Worm (Caenorhabditis elegans) whole organism, L1 larva: ENCODE measurements around the gene C52A10.3.

Experiments
- C04F5.9 ChIP-seq: sonication (generic microtip); optimal IDR thresholded peaks from 2 replicates; lab custom pipeline; 2016; ENCODE audit warnings: missing genetic modification characterization, missing compliant biosample characterization
- Y116A8C.19 ChIP-seq: sonication (generic microtip); optimal IDR thresholded peaks from 2 replicates; lab custom pipeline; 2016; ENCODE audit warnings: missing compliant biosample characterization, missing genetic modification characterization, borderline replicate concordance
- aha-1 ChIP-seq: fragments of 150-350 bp; optimal IDR thresholded peaks from 2 replicates; lab custom pipeline; 2014; ENCODE audit warnings: missing biosample characterization, missing genetic modification characterization
- alr-1 ChIP-seq: fragments of 200-800 bp; sonication (Bioruptor generic); optimal IDR thresholded peaks from 2 replicates; lab custom pipeline; 2018; ENCODE audit warnings: borderline replicate concordance, mild to moderate bottlenecking, missing genetic modification characterization, missing compliant biosample characterization
- blmp-1 ChIP-seq: fragments of 150-350 bp; optimal IDR thresholded peaks from 2 replicates; lab custom pipeline; 2014; ENCODE audit warnings: missing biosample characterization, missing genetic modification characterization
- ceh-88 ChIP-seq: fragments of 200-800 bp; sonication (Bioruptor generic); IDR thresholded peaks from 2 replicates; pipeline ENCODE4 v1.3.6; 2022; ENCODE audit warnings: missing genetic modification characterization, missing compliant biosample characterization
- ceh-90 ChIP-seq: sonication (generic microtip); optimal IDR thresholded peaks from 2 replicates; lab custom pipeline; 2016; ENCODE audit warnings: missing genetic modification characterization, missing compliant biosample characterization
- ces-1 ChIP-seq: fragments of 150-350 bp; optimal IDR thresholded peaks from 2 replicates; lab custom pipeline; 2014; ENCODE audit warnings: missing biosample characterization, missing genetic modification reagents, missing genetic modification characterization
- dpl-1 ChIP-seq, 3 experiments: fragments of 150-350 bp in 2 of 3; sonication (generic microtip) in 1 of 3; optimal IDR thresholded peaks; 2 replicates each; lab custom pipeline; 2014 to 2017; ENCODE audit warnings: missing biosample characterization in 3 of 3, missing genetic modification characterization in 3 of 3, missing genetic modification reagents in 3 of 3
- dsc-1 ChIP-seq: sonication (generic microtip); optimal IDR thresholded peaks from 2 replicates; lab custom pipeline; 2016; ENCODE audit warnings: mild to moderate bottlenecking, missing genetic modification characterization, missing compliant biosample characterization
- efl-1 ChIP-seq, 4 experiments: fragments of 150-350 bp; optimal IDR thresholded peaks in 3 of 4; peaks in 1 of 4; 1 replicate in 1 of 4; 2 replicates in 3 of 4; lab custom pipeline; 2014; ENCODE audit warnings: missing biosample characterization in 2 of 4, missing genetic modification characterization in 2 of 4, missing genetic modification reagents in 2 of 4
- efl-3 ChIP-seq: fragments of 200-800 bp; sonication (Bioruptor generic); optimal IDR thresholded peaks from 2 replicates; lab custom pipeline; 2018; ENCODE audit warnings: mild to moderate bottlenecking, missing genetic modification characterization, missing compliant biosample characterization
- elt-2 ChIP-seq: sonication (generic microtip); optimal IDR thresholded peaks from 2 replicates; lab custom pipeline; 2016; ENCODE audit warnings: missing genetic modification characterization, mild to moderate bottlenecking, inconsistent platforms, missing compliant biosample characterization, missing genetic modification reagents
- fkh-10 ChIP-seq: sonication (generic microtip); optimal IDR thresholded peaks from 2 replicates; lab custom pipeline; 2017; ENCODE audit warnings: missing biosample characterization, missing genetic modification reagents, missing genetic modification characterization
- fkh-4 ChIP-seq: sonication (generic microtip); optimal IDR thresholded peaks from 2 replicates; lab custom pipeline; 2016; ENCODE audit warnings: missing compliant biosample characterization, missing genetic modification characterization, borderline replicate concordance
- fkh-8 ChIP-seq: sonication (generic microtip); optimal IDR thresholded peaks from 2 replicates; lab custom pipeline; 2016; ENCODE audit warnings: mild to moderate bottlenecking, missing genetic modification characterization, missing compliant biosample characterization
- fos-1 ChIP-seq: fragments of 150-350 bp; optimal IDR thresholded peaks from 2 replicates; lab custom pipeline; 2014; ENCODE audit warnings: missing biosample characterization, missing genetic modification characterization
- grh-1 ChIP-seq: fragments of 200-800 bp; sonication (Bioruptor generic); IDR thresholded peaks from 2 replicates; pipeline ENCODE4 v1.3.6; 2022; ENCODE audit warnings: missing genetic modification reagents, missing genetic modification characterization, missing compliant biosample characterization
- hlh-17 ChIP-seq: fragments of 200-800 bp; sonication (Bioruptor generic); optimal IDR thresholded peaks from 2 replicates; lab custom pipeline; 2018; ENCODE audit warnings: missing genetic modification characterization, mild to moderate bottlenecking, missing compliant biosample characterization, moderate library complexity, borderline replicate concordance
- hlh-4 ChIP-seq: sonication (generic microtip); optimal IDR thresholded peaks from 2 replicates; lab custom pipeline; 2016; ENCODE audit warnings: mild to moderate bottlenecking, missing genetic modification characterization, missing compliant biosample characterization
- hpl-2 ChIP-seq: fragments of 150-350 bp; optimal IDR thresholded peaks from 2 replicates; lab custom pipeline; 2014; ENCODE audit warnings: missing biosample characterization, missing genetic modification reagents, missing genetic modification characterization
- irx-1 ChIP-seq: sonication (generic microtip); optimal IDR thresholded peaks from 2 replicates; lab custom pipeline; 2016; ENCODE audit warnings: missing genetic modification characterization, missing compliant biosample characterization
- jun-1 ChIP-seq: fragments of 150-350 bp; optimal IDR thresholded peaks from 2 replicates; lab custom pipeline; 2014; ENCODE audit warnings: missing biosample characterization, missing genetic modification reagents, missing genetic modification characterization
- lin-15B ChIP-seq: fragments of 150-350 bp; sonication (generic microtip); optimal IDR thresholded peaks from 3 replicates; lab custom pipeline; 2014; ENCODE audit warnings: missing biosample characterization, missing genetic modification characterization
- lin-35 ChIP-seq, 2 experiments: fragments of 150-350 bp; optimal IDR thresholded peaks; 2 replicates each; lab custom pipeline; 2014; ENCODE audit warnings: missing biosample characterization in 2 of 2, missing genetic modification characterization in 2 of 2, missing genetic modification reagents in 2 of 2
- lin-39 ChIP-seq: fragments of 150-350 bp; optimal IDR thresholded peaks from 2 replicates; lab custom pipeline; 2014; ENCODE audit warnings: missing biosample characterization, missing genetic modification reagents, missing genetic modification characterization
- lir-3 ChIP-seq: sonication (generic microtip); optimal IDR thresholded peaks from 2 replicates; lab custom pipeline; 2016; ENCODE audit warnings: mild to moderate bottlenecking, missing genetic modification characterization, moderate library complexity, missing compliant biosample characterization; ENCODE audit not compliant: poor library complexity
- mab-9 ChIP-seq: fragments of 200-800 bp; sonication (Bioruptor generic); IDR thresholded peaks from 2 replicates; pipeline ENCODE4 v1.3.6; 2022; ENCODE audit warnings: missing genetic modification reagents, missing genetic modification characterization, missing compliant biosample characterization
- mdl-1 ChIP-seq, 2 experiments: fragments of 150-350 bp; optimal IDR thresholded peaks; 2 replicates each; lab custom pipeline; 2014 to 2017; ENCODE audit warnings: missing biosample characterization in 2 of 2, missing genetic modification characterization in 2 of 2, inconsistent platforms in 1 of 2
- nhr-11 ChIP-seq: fragments of 150-350 bp; optimal IDR thresholded peaks from 2 replicates; lab custom pipeline; 2014; ENCODE audit warnings: missing biosample characterization, missing genetic modification characterization
- nhr-19 ChIP-seq: fragments of 200-800 bp; sonication (Bioruptor generic); conservative IDR thresholded peaks from 2 replicates; pipeline ENCODE4 v1.3.6; 2022; ENCODE audit warnings: missing genetic modification characterization, missing compliant biosample characterization
- nhr-20 ChIP-seq: sonication (generic microtip); optimal IDR thresholded peaks from 2 replicates; lab custom pipeline; 2016; ENCODE audit warnings: mild to moderate bottlenecking, missing genetic modification characterization, missing compliant biosample characterization
- nhr-237 ChIP-seq: fragments of 150-350 bp; optimal IDR thresholded peaks from 2 replicates; lab custom pipeline; 2014; ENCODE audit warnings: missing biosample characterization, missing genetic modification characterization
- nhr-28 ChIP-seq: fragments of 150-350 bp; optimal IDR thresholded peaks from 2 replicates; lab custom pipeline; 2014; ENCODE audit warnings: missing biosample characterization, missing genetic modification characterization
- nhr-77 ChIP-seq: fragments of 150-350 bp; optimal IDR thresholded peaks from 2 replicates; lab custom pipeline; 2014; ENCODE audit warnings: missing biosample characterization, missing genetic modification characterization
- nhr-85 ChIP-seq: sonication (generic microtip); peaks from one replicate; lab custom pipeline; 2016; ENCODE audit warnings: missing genetic modification characterization, inconsistent platforms, missing compliant biosample characterization
- pqm-1 ChIP-seq: sonication (generic microtip); optimal IDR thresholded peaks from 3 replicates; lab custom pipeline; 2017; ENCODE audit warnings: missing biosample characterization, missing genetic modification characterization
- rnt-1 ChIP-seq: sonication (generic microtip); optimal IDR thresholded peaks from 2 replicates; lab custom pipeline; 2016; ENCODE audit warnings: mild to moderate bottlenecking, missing genetic modification characterization, moderate library complexity, missing compliant biosample characterization
- snpc-4 ChIP-seq: fragments of 150-350 bp; optimal IDR thresholded peaks from 2 replicates; lab custom pipeline; 2014; ENCODE audit warnings: missing biosample characterization, missing genetic modification characterization
- snu-23 ChIP-seq: sonication (generic microtip); optimal IDR thresholded peaks from 2 replicates; lab custom pipeline; 2016; ENCODE audit warnings: missing genetic modification characterization, missing compliant biosample characterization
- sptf-1 ChIP-seq: fragments of 150-350 bp; optimal IDR thresholded peaks from 2 replicates; lab custom pipeline; 2014; ENCODE audit warnings: missing biosample characterization, missing genetic modification characterization
- sup-37 ChIP-seq: fragments of 200-800 bp; sonication (Bioruptor generic); optimal IDR thresholded peaks from 2 replicates; lab custom pipeline; 2018; ENCODE audit warnings: mild to moderate bottlenecking, missing genetic modification characterization, missing compliant biosample characterization
- swsn-7 ChIP-seq: sonication (generic microtip); optimal IDR thresholded peaks from 2 replicates; lab custom pipeline; 2016; ENCODE audit warnings: missing genetic modification characterization, missing compliant biosample characterization
- tbx-2 ChIP-seq: sonication (generic microtip); optimal IDR thresholded peaks from 2 replicates; lab custom pipeline; 2016; ENCODE audit warnings: missing genetic modification characterization, missing compliant biosample characterization
- tlp-1 ChIP-seq: fragments of 150-350 bp; optimal IDR thresholded peaks from 2 replicates; lab custom pipeline; 2014; ENCODE audit warnings: missing biosample characterization, missing genetic modification characterization
- unc-130 ChIP-seq: fragments of 150-350 bp; optimal IDR thresholded peaks from 2 replicates; lab custom pipeline; 2017; ENCODE audit warnings: missing biosample characterization, missing genetic modification characterization, inconsistent platforms
- unc-62 ChIP-seq: fragments of 150-350 bp; optimal IDR thresholded peaks from 2 replicates; lab custom pipeline; 2014; ENCODE audit warnings: missing biosample characterization, missing genetic modification reagents, missing genetic modification characterization
- unc-86 ChIP-seq: sonication (generic microtip); optimal IDR thresholded peaks from 2 replicates; lab custom pipeline; 2016; ENCODE audit warnings: missing genetic modification characterization, missing compliant biosample characterization
- unc-98 ChIP-seq: fragments of 200-800 bp; sonication (Bioruptor generic); IDR thresholded peaks from 2 replicates; pipeline ENCODE4 v1.3.6; 2022; ENCODE audit warnings: missing genetic modification characterization, missing compliant biosample characterization
- xbp-1 ChIP-seq: sonication (generic microtip); optimal IDR thresholded peaks from 2 replicates; lab custom pipeline; 2016; ENCODE audit warnings: missing genetic modification characterization, missing compliant biosample characterization
- zag-1 ChIP-seq: fragments of 150-350 bp; optimal IDR thresholded peaks from 2 replicates; lab custom pipeline; 2014; ENCODE audit warnings: missing biosample characterization, missing genetic modification characterization
- zip-4 ChIP-seq: fragments of 200-800 bp; sonication (Bioruptor generic); optimal IDR thresholded peaks from 2 replicates; lab custom pipeline; 2018; ENCODE audit warnings: mild to moderate bottlenecking, missing genetic modification characterization, moderate library complexity, missing compliant biosample characterization

C52A10.3 gene

DNA sequence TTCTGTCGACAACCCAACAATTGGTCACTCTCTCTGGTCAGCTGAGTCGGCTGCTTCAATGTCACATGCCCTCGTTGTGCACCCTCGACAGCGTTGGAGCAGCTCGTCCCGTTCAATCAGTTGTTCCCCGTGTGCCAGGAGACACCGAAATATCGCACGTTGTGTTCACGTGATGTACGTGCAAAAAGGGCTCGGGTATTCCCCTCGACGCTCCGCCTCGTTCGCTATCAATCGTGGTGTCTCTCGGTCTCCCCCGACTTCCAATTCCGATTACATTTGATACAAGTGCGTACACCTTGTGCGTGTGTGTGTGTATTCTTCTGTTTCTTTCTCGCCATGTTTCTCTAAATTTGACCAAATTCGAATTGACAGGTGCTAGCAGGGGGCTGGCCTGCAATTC, 32.2 kb upstream of the C52A10.3 start (continued):
- TF ChIP-seq nhr-19 (peak; percentile 86), alr-1 (tag; lab: Kevin White, UChicago) (no peak), jun-1 (tag; lab: Kevin White, UChicago) (peak; percentile 74), efl-3 (GFP tag; lab: Kevin White, UChicago) (no peak), zip-4 (GFP tag; lab: Kevin White, UChicago) (no peak), unc-62 (GFP tag; lab: Kevin White, UChicago) (no peak), mab-9 (GFP tag; lab: Robert Waterston, UW) (no peak), irx-1 (no peak), nhr-11 (tag; lab: Kevin White, UChicago) (no peak), nhr-85 (tag; lab: Kevin White, UChicago) (peak; percentile 89), pqm-1 (tag; lab: Kevin White, UChicago) (peak; percentile 31), dsc-1 (tag; lab: Kevin White, UChicago) (no peak), snpc-4 (tag; lab: Kevin White, UChicago) (no peak), hlh-17 (GFP tag; lab: Kevin White, UChicago) (no peak), fkh-10 (GFP tag; lab: Kevin White, UChicago) (no peak), lir-3 (tag; lab: Kevin White, UChicago) (no peak), tlp-1 (no peak), unc-98 (GFP tag; lab: Robert Waterston, UW) (no peak), grh-1 (GFP tag; lab: Robert Waterston, UW) (no peak), hpl-2 (GFP tag; lab: Kevin White, UChicago) (no peak), lin-39 (no peak), xbp-1 (tag; lab: Kevin White, UChicago) (peak; percentile 11), blmp-1 (no peak), nhr-20 (tag; lab: Kevin White, UChicago) (peak; percentile 89), fkh-4 (tag; lab: Kevin White, UChicago) (no peak), C04F5.9 (tag; lab: Kevin White, UChicago) (no peak), sptf-1 (tag; lab: Kevin White, UChicago) (no peak), hlh-4 (tag; lab: Kevin White, UChicago) (peak; percentile 47), fkh-8 (peak; percentile 50), zag-1 (no peak), sup-37 (no peak), aha-1 (tag; lab: Kevin White, UChicago) (no peak), unc-86 (tag; lab: Kevin White, UChicago) (no peak), fos-1 (tag; lab: Kevin White, UChicago) (no peak), ceh-90 (tag; lab: Kevin White, UChicago) (no peak), nhr-28 (no peak), rnt-1 (peak; percentile 77), dpl-1 (GFP tag; optimal IDR thresholded peaks at IDR 0.05; lab: Kevin White, UChicago) (peak; percentile 16 to 41 (median 23)), Y116A8C.19 (tag; lab: Kevin White, UChicago) (no peak), ceh-88 (GFP tag; lab: Robert Waterston, UW) (no peak), ces-1 (GFP tag; lab: Kevin White, UChicago) (no peak)
- TF ChIP-seq, all 84 proteins: peak for 30

DNA sequence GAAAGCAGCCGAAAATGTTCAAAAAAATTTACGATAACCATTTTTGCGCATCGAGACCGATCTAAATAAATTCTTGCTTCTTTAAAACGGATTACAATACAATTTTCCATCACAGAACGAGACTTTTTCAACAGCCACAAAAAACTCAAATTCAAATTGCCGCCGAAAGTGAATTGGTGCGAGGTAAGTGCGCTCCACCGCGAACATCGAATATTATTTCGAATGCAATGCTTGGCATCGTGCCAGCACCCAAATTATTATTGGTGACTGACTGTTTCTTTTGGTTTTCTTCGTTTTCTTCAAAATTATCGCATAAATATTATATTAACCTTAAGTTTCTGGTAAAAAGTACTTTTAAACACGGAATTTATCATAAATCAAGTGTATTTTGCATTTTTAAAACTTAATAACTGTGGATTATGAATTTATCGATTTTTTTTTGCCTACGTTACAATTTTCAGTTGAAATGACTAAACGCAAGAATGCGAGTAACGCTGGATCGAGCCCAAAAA, 29.8 kb upstream of the C52A10.3 start, which contains the start of gene penr-1:
Gene penr-1 (plus strand): TSS at position 462 of the 512 bp plus-strand sequence.
- TF ChIP-seq nhr-237 (tag; lab: Kevin White, UChicago), result peak; percentile 6
- TF ChIP-seq unc-86 (tag; lab: Kevin White, UChicago), result peak; percentile 35
- peak; percentile 47 for TF ChIP-seq swsn-7 (tag; lab: Kevin White, UChicago)
- TF ChIP-seq fkh-10 (GFP tag; lab: Kevin White, UChicago), result peak; percentile 6
- TF ChIP-seq lin-35 (GFP tag; optimal IDR thresholded peaks at IDR 0.05; lab: Kevin White, UChicago), result peak; percentile 96 to 98
- peak; percentile 55 for TF ChIP-seq xbp-1 (tag; lab: Kevin White, UChicago)
- TF ChIP-seq snu-23, result peak; percentile 71
- TF ChIP-seq hlh-17 (GFP tag; lab: Kevin White, UChicago), result no peak
- peak; percentile 69 for TF ChIP-seq unc-130 (tag; lab: Kevin White, UChicago)
- peak; percentile 59 for TF ChIP-seq tbx-2 (tag; lab: Kevin White, UChicago)
- peak; percentile 3 for TF ChIP-seq elt-2 (tag; lab: Kevin White, UChicago)
- peak; percentile 57 for TF ChIP-seq nhr-19
- TF ChIP-seq tlp-1, result no peak
- TF ChIP-seq zag-1, result no peak
- peak; percentile 95 to 96 for TF ChIP-seq efl-1 (optimal IDR thresholded peaks at IDR 0.05; lab: Kevin White, UChicago)
- peak; percentile 94 to 99 for TF ChIP-seq efl-1 (GFP tag; optimal IDR thresholded peaks at IDR 0.05 in 1 of 2; lab: Kevin White, UChicago)
- no peak for TF ChIP-seq ces-1 (GFP tag; lab: Kevin White, UChicago)
- TF ChIP-seq mdl-1 (tag; optimal IDR thresholded peaks at IDR 0.05; lab: Kevin White, UChicago), result peak in 1 of 2 experiments; percentile 29
- TF ChIP-seq lin-15B, result peak; percentile 31
- TF ChIP-seq efl-3 (GFP tag; lab: Kevin White, UChicago), result no peak
- peak; percentile 42 for TF ChIP-seq nhr-77 (tag; lab: Kevin White, UChicago)
